Worm (Caenorhabditis elegans) whole organism, L3 larva: Measurements from ENCODE around the gene flp-2.

Source experiments
- R02D3.7 ChIP-seq: fragments of 150-350 bp; optimal IDR thresholded peaks from 2 replicates; lab custom pipeline; 2014; ENCODE audit warnings: missing biosample characterization, missing genetic modification characterization
- ama-1 ChIP-seq: fragments of 150-350 bp; optimal IDR thresholded peaks from 2 replicates; lab custom pipeline; 2018
- ceh-28 ChIP-seq: fragments of 150-350 bp; optimal IDR thresholded peaks from 2 replicates; lab custom pipeline; 2014; ENCODE audit warnings: missing biosample characterization, missing genetic modification reagents, missing genetic modification characterization
- ceh-82 ChIP-seq: fragments of 150-350 bp; optimal IDR thresholded peaks from 2 replicates; lab custom pipeline; 2014; ENCODE audit warnings: missing biosample characterization, missing genetic modification characterization
- ceh-9 ChIP-seq: sonication (generic microtip); optimal IDR thresholded peaks from 2 replicates; lab custom pipeline; 2018; ENCODE audit warnings: missing biosample characterization, missing genetic modification characterization
- egl-27 ChIP-seq: sonication (generic microtip); optimal IDR thresholded peaks from 4 replicates; lab custom pipeline; 2017; ENCODE audit warnings: missing biosample characterization, missing genetic modification reagents, missing genetic modification characterization
- egl-5 ChIP-seq: fragments of 150-350 bp; optimal IDR thresholded peaks from 2 replicates; lab custom pipeline; 2017; ENCODE audit warnings: missing biosample characterization, missing genetic modification reagents, missing genetic modification characterization, inconsistent platforms
- elt-1 ChIP-seq: fragments of 150-350 bp; optimal IDR thresholded peaks from 2 replicates; lab custom pipeline; 2014; ENCODE audit warnings: missing biosample characterization, missing genetic modification characterization
- elt-2 ChIP-seq: sonication (generic microtip); optimal IDR thresholded peaks from 2 replicates; lab custom pipeline; 2016; ENCODE audit warnings: missing genetic modification reagents, mild to moderate bottlenecking, missing genetic modification characterization, missing compliant biosample characterization
- elt-3 ChIP-seq, 3 experiments: fragments of 150-350 bp in 1 of 3; sonication (generic microtip) in 2 of 3; optimal IDR thresholded peaks; 2 replicates in 2 of 3; 4 replicates in 1 of 3; lab custom pipeline; 2014 to 2017; ENCODE audit warnings: missing biosample characterization in 3 of 3, missing genetic modification characterization in 3 of 3
- eor-1 ChIP-seq, 2 experiments: fragments of 150-350 bp; optimal IDR thresholded peaks; 2 replicates each; lab custom pipeline; 2014 to 2018; ENCODE audit warnings: missing biosample characterization in 2 of 2, missing genetic modification characterization in 2 of 2
- fkh-10 ChIP-seq: sonication (generic microtip); optimal IDR thresholded peaks from 2 replicates; lab custom pipeline; 2017; ENCODE audit warnings: missing biosample characterization, missing genetic modification reagents, missing genetic modification characterization
- fkh-2 ChIP-seq: fragments of 150-350 bp; optimal IDR thresholded peaks from 2 replicates; lab custom pipeline; 2014; ENCODE audit warnings: missing biosample characterization, missing genetic modification reagents, missing genetic modification characterization
- fos-1 ChIP-seq: fragments of 150-350 bp; optimal IDR thresholded peaks from 2 replicates; lab custom pipeline; 2014; ENCODE audit warnings: missing biosample characterization, missing genetic modification characterization
- hmg-11 ChIP-seq: sonication (generic microtip); optimal IDR thresholded peaks from 2 replicates; lab custom pipeline; 2016; ENCODE audit warnings: missing genetic modification characterization, missing compliant biosample characterization
- jun-1 ChIP-seq: fragments of 150-350 bp; optimal IDR thresholded peaks from 2 replicates; lab custom pipeline; 2014; ENCODE audit warnings: missing biosample characterization, missing genetic modification reagents, missing genetic modification characterization
- lin-15B ChIP-seq: fragments of 150-350 bp; optimal IDR thresholded peaks from 2 replicates; lab custom pipeline; 2014; ENCODE audit warnings: missing biosample characterization, missing genetic modification characterization
- lin-39 ChIP-seq: fragments of 150-350 bp; optimal IDR thresholded peaks from 2 replicates; lab custom pipeline; 2018; ENCODE audit warnings: missing biosample characterization, missing genetic modification reagents, missing genetic modification characterization
- lsy-12 ChIP-seq: sonication (generic microtip); optimal IDR thresholded peaks from 2 replicates; lab custom pipeline; 2016; ENCODE audit warnings: mild to moderate bottlenecking, missing genetic modification characterization, missing compliant biosample characterization
- mml-1 ChIP-seq: fragments of 150-350 bp; sonication (generic microtip); optimal IDR thresholded peaks from 3 replicates; lab custom pipeline; 2014; ENCODE audit warnings: missing biosample characterization, missing genetic modification characterization
- nfya-1 ChIP-seq: sonication (generic microtip); optimal IDR thresholded peaks from 2 replicates; lab custom pipeline; 2017; ENCODE audit warnings: missing genetic modification characterization, mild to moderate bottlenecking, missing compliant biosample characterization, antibody characterized with exemption, moderate library complexity; ENCODE audit not compliant: insufficient read depth
- nhr-23 ChIP-seq: fragments of 150-350 bp; optimal IDR thresholded peaks from 2 replicates; lab custom pipeline; 2014; ENCODE audit warnings: missing biosample characterization, missing genetic modification reagents, missing genetic modification characterization
- nhr-237 ChIP-seq: fragments of 150-350 bp; optimal IDR thresholded peaks from 2 replicates; lab custom pipeline; 2014; ENCODE audit warnings: missing biosample characterization, missing genetic modification characterization
- nhr-28 ChIP-seq: fragments of 150-350 bp; optimal IDR thresholded peaks from 2 replicates; lab custom pipeline; 2014; ENCODE audit warnings: missing biosample characterization, missing genetic modification characterization
- nhr-43 ChIP-seq: sonication (generic microtip); optimal IDR thresholded peaks from 2 replicates; lab custom pipeline; 2016; ENCODE audit warnings: mild to moderate bottlenecking, missing genetic modification characterization, missing compliant biosample characterization; ENCODE audit not compliant: poor library complexity, severe bottlenecking
- nhr-76 ChIP-seq: fragments of 150-350 bp; sonication (generic microtip); optimal IDR thresholded peaks from 5 replicates; lab custom pipeline; 2014; ENCODE audit warnings: missing biosample characterization, missing genetic modification characterization
- nhr-77 ChIP-seq: fragments of 150-350 bp; optimal IDR thresholded peaks from 2 replicates; lab custom pipeline; 2014; ENCODE audit warnings: missing biosample characterization, missing genetic modification characterization
- sea-2 ChIP-seq: fragments of 150-350 bp; sonication (generic microtip); optimal IDR thresholded peaks from 4 replicates; lab custom pipeline; 2014; ENCODE audit warnings: missing biosample characterization, missing genetic modification reagents, missing genetic modification characterization
- snpc-4 ChIP-seq: fragments of 150-350 bp; optimal IDR thresholded peaks from 2 replicates; lab custom pipeline; 2014; ENCODE audit warnings: missing biosample characterization, missing genetic modification characterization
- tbx-2 ChIP-seq: sonication (generic microtip); optimal IDR thresholded peaks from 2 replicates; lab custom pipeline; 2016; ENCODE audit warnings: mild to moderate bottlenecking, missing genetic modification characterization, missing compliant biosample characterization
- zag-1 ChIP-seq: fragments of 150-350 bp; optimal IDR thresholded peaks from 2 replicates; lab custom pipeline; 2014; ENCODE audit warnings: missing biosample characterization, missing genetic modification characterization
- ztf-11 ChIP-seq: fragments of 150-350 bp; optimal IDR thresholded peaks from 2 replicates; lab custom pipeline; 2014; ENCODE audit warnings: missing biosample characterization, missing genetic modification characterization

flp-2 gene

ce11 chrX:10141264-10141663, 46.2 kb upstream of the flp-2 start:
- no peak for TF ChIP-seq lsy-12 (tag; lab: Kevin White, UChicago)
- no peak for TF ChIP-seq tbx-2 (tag; lab: Kevin White, UChicago)
- TF ChIP-seq egl-27 (tag; lab: Kevin White, UChicago) = no peak
- no peak for TF ChIP-seq nhr-76 (tag; lab: Kevin White, UChicago)
- TF ChIP-seq nhr-28 (tag; lab: Kevin White, UChicago) = no peak

ce11 chrX:10138494-10138893, 43.4 kb upstream of the flp-2 start, which contains the start of gene moc-1:
TSS of gene moc-1 (minus strand) at chrX:10138620.
- TF ChIP-seq nfya-1 (tag; lab: Kevin White, UChicago) = no peak
- no peak for TF ChIP-seq ceh-9 (tag; lab: Kevin White, UChicago)
- TF ChIP-seq egl-5 (tag; lab: Kevin White, UChicago) = no peak
- TF ChIP-seq nhr-43 (tag; lab: Kevin White, UChicago) = no peak
- no peak for TF ChIP-seq mml-1
- no peak for TF ChIP-seq nhr-23 (tag; lab: Kevin White, UChicago)
- no peak for TF ChIP-seq elt-1
- no peak for TF ChIP-seq nhr-237 (tag; lab: Kevin White, UChicago)
- TF ChIP-seq elt-3 (tag; optimal IDR thresholded peaks at IDR 0.05; lab: Kevin White, UChicago) = no peak
- no peak for TF ChIP-seq eor-1 (tag; optimal IDR thresholded peaks at IDR 0.05; lab: Kevin White, UChicago)
- TF ChIP-seq zag-1 = no peak
- TF ChIP-seq sea-2 (GFP tag; lab: Kevin White, UChicago) = no peak
- TF ChIP-seq jun-1 (tag; lab: Kevin White, UChicago) = no peak
- no peak for TF ChIP-seq egl-27 (tag; lab: Kevin White, UChicago)
- TF ChIP-seq tbx-2 (tag; lab: Kevin White, UChicago) = no peak
- no peak for TF ChIP-seq hmg-11 (tag; lab: Kevin White, UChicago)
- no peak for TF ChIP-seq ztf-11 (tag; lab: Kevin White, UChicago)
- TF ChIP-seq elt-2 (tag; lab: Kevin White, UChicago) = no peak
- no peak for TF ChIP-seq fkh-10 (GFP tag; lab: Kevin White, UChicago)
- no peak for TF ChIP-seq nhr-28 (tag; lab: Kevin White, UChicago)

DNA sequence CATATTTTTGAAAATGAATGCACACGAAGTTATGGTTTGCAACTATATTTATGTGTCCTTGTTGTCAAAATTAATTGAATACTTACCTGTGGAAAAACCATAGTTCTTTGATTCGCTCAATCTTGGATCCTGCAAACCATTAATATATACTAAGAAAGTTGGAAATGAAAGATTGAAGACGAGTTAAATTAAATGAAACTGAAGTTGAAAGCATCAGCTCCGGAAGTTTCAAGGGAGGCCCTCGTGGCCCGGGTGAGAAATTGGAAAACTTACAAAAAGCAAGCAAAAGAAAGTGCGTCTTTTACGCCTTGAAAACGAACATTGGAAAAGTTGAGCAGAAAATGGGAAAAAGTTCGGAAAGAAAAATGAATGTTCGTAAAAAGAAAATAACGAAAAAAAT, 38.0 kb upstream of the flp-2 start, which contains the start of gene unc-58:
Gene unc-58 (minus strand): TSS at position 101 of the 400 bp plus-strand sequence.
- TF ChIP-seq mml-1 = no peak
- no peak for TF ChIP-seq fkh-2 (tag; lab: Kevin White, UChicago)
- no peak for TF ChIP-seq nhr-23 (tag; lab: Kevin White, UChicago)
- no peak for TF ChIP-seq lsy-12 (tag; lab: Kevin White, UChicago)
- no peak for TF ChIP-seq zag-1
- no peak for TF ChIP-seq elt-1
- no peak for TF ChIP-seq eor-1 (tag; optimal IDR thresholded peaks at IDR 0.05; lab: Kevin White, UChicago)
- no peak for TF ChIP-seq ceh-28 (tag; lab: Kevin White, UChicago)
- TF ChIP-seq hmg-11 (tag; lab: Kevin White, UChicago) = no peak
- TF ChIP-seq, all 47 proteins: peak for 0

DNA sequence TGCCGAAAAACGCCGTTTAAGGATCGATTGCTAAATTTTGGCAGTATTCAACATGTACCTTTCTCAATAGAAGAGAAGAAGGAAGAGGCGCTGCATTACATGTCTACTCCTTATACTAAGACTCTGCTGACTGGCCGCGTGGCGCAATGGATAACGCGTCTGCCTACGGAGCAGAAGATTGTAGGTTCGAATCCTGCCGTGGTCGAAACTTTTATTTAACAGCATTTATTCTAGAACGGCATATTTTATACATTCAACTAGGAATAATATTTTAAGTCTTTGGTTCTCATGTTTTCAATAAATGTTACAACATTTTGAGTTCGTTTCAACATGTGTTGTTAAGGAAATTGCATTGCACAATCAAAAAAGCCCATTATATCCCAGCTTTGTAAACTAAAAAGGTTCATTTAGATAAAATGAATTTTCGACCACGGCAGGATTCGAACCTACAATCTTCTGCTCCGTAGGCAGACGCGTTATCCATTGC, 37.5 kb upstream of the flp-2 start:
- TF ChIP-seq nhr-43 (tag; lab: Kevin White, UChicago) (peak; percentile 69), elt-2 (tag; lab: Kevin White, UChicago) (peak; percentile 48), nhr-23 (tag; lab: Kevin White, UChicago) (peak; percentile 37), lin-39 (peak; percentile 8), lin-15B (tag; lab: Kevin White, UChicago) (peak; percentile 17), jun-1 (tag; lab: Kevin White, UChicago) (peak; percentile 65), tbx-2 (tag; lab: Kevin White, UChicago) (peak; percentile 42), fos-1 (tag; lab: Kevin White, UChicago) (peak; percentile 45), lsy-12 (tag; lab: Kevin White, UChicago) (peak; percentile 38), nfya-1 (tag; lab: Kevin White, UChicago) (peak; percentile 46), ceh-28 (tag; lab: Kevin White, UChicago) (peak; percentile 11), ceh-82 (tag; lab: Kevin White, UChicago) (peak; percentile 10), hmg-11 (tag; lab: Kevin White, UChicago) (peak; percentile 77)
- TF ChIP-seq, all 47 proteins: peak for 13; not testable (repeated sequence) for 34

- TF ChIP-seq snpc-4 (tag; lab: Kevin White, UChicago) (no peak), zag-1 (no peak), ama-1 (no peak), nhr-77 (tag; lab: Kevin White, UChicago) (no peak), egl-5 (tag; lab: Kevin White, UChicago) (peak; percentile 72), ceh-9 (tag; lab: Kevin White, UChicago) (no peak), R02D3.7 (no peak)
Measured at ce11 chrX:10130159-10130558, 35.1 kb upstream of the flp-2 start.
